Fruit fly (Drosophila melanogaster) whole organism, embryonic: ENCODE data around the gene CG32432.

Source experiments
- CG10979 ChIP-seq: fragments of 200-800 bp; sonication (Bioruptor generic); optimal IDR thresholded peaks from 2 replicates; lab custom pipeline; 2018; ENCODE audit warnings: missing biosample characterization, mild to moderate bottlenecking, missing genetic modification characterization, moderate library complexity
- CG11085 ChIP-seq: fragments of 200-800 bp; sonication (Bioruptor generic); IDR thresholded peaks from 2 replicates; pipeline ENCODE4 v1.3.6; 2022; ENCODE audit warnings: missing biosample characterization, missing genetic modification characterization
- CG11398 ChIP-seq: fragments of 200-800 bp; sonication (Bioruptor generic); optimal IDR thresholded peaks from 2 replicates; lab custom pipeline; 2016; ENCODE audit warnings: missing biosample characterization, missing genetic modification characterization
- CG12769 ChIP-seq: fragments of 200-800 bp; sonication (Bioruptor generic); optimal IDR thresholded peaks from 2 replicates; lab custom pipeline; 2019; ENCODE audit warnings: missing biosample characterization, mild to moderate bottlenecking, missing genetic modification characterization, moderate library complexity
- CG12942 ChIP-seq: fragments of 200-800 bp; sonication (Bioruptor generic); optimal IDR thresholded peaks from 3 replicates; lab custom pipeline; 2016; ENCODE audit warnings: missing biosample characterization, missing genetic modification characterization
- CG13296 ChIP-seq: fragments of 200-800 bp; sonication (Bioruptor generic); optimal IDR thresholded peaks from 3 replicates; lab custom pipeline; 2018; ENCODE audit warnings: missing biosample characterization, mild to moderate bottlenecking, missing genetic modification characterization
- CG13894 ChIP-seq: fragments of 200-800 bp; sonication (Bioruptor generic); optimal IDR thresholded peaks from 3 replicates; lab custom pipeline; 2018; ENCODE audit warnings: missing biosample characterization, mild to moderate bottlenecking, missing genetic modification characterization, moderate library complexity
- CG14860 ChIP-seq: fragments of 200-800 bp; sonication (Bioruptor generic); IDR thresholded peaks from 3 replicates; pipeline ENCODE4 v1.3.6; 2022; ENCODE audit warnings: missing biosample characterization, missing genetic modification characterization; ENCODE audit not compliant: partially characterized antibody
- CG15696 ChIP-seq: fragments of 200-800 bp; sonication (Bioruptor generic); optimal IDR thresholded peaks from 2 replicates; lab custom pipeline; 2019; ENCODE audit warnings: missing biosample characterization, mild to moderate bottlenecking, missing genetic modification characterization, moderate library complexity
- CG17802 ChIP-seq: fragments of 200-800 bp; sonication (Bioruptor generic); optimal IDR thresholded peaks from 2 replicates; lab custom pipeline; 2018; ENCODE audit warnings: missing biosample characterization, mild to moderate bottlenecking, missing genetic modification characterization, moderate library complexity
- CG17829 ChIP-seq: fragments of 200-800 bp; optimal IDR thresholded peaks from 2 replicates; lab custom pipeline; 2019; ENCODE audit warnings: missing biosample characterization, mild to moderate bottlenecking, missing genetic modification characterization, moderate library complexity
- CG1792 ChIP-seq: fragments of 200-800 bp; sonication (Bioruptor generic); optimal IDR thresholded peaks from 2 replicates; lab custom pipeline; 2016; ENCODE audit warnings: missing biosample characterization, missing genetic modification characterization
- CG2120 ChIP-seq: fragments of 200-800 bp; sonication (Bioruptor generic); optimal IDR thresholded peaks from 3 replicates; lab custom pipeline; 2016; ENCODE audit warnings: missing biosample characterization, missing genetic modification characterization
- CG2889 ChIP-seq: fragments of 200-800 bp; sonication (Bioruptor generic); IDR thresholded peaks from 3 replicates; pipeline ENCODE4 v1.3.6; 2022; ENCODE audit warnings: missing biosample characterization, missing genetic modification characterization
- CG30403 ChIP-seq: fragments of 200-800 bp; sonication (Bioruptor generic); optimal IDR thresholded peaks from 3 replicates; lab custom pipeline; 2016; ENCODE audit warnings: missing biosample characterization, missing genetic modification characterization
- CG32767 ChIP-seq: fragments of 200-800 bp; sonication (Bioruptor generic); IDR thresholded peaks from 2 replicates; pipeline ENCODE4 v1.3.6; 2022; ENCODE audit warnings: missing biosample characterization, missing genetic modification characterization
- CG3407 ChIP-seq: fragments of 200-800 bp; sonication (Bioruptor generic); optimal IDR thresholded peaks from 2 replicates; lab custom pipeline; 2018; ENCODE audit warnings: missing biosample characterization, mild to moderate bottlenecking, missing genetic modification characterization
- CG4360 ChIP-seq: fragments of 200-800 bp; sonication (Bioruptor generic); IDR thresholded peaks from 2 replicates; pipeline ENCODE4 v1.3.6; 2022; ENCODE audit warnings: missing biosample characterization, missing genetic modification characterization
- CG4820 ChIP-seq: fragments of 200-800 bp; sonication (Bioruptor generic); optimal IDR thresholded peaks from 3 replicates; lab custom pipeline; 2016; ENCODE audit warnings: missing biosample characterization, missing genetic modification characterization
- CG5245 ChIP-seq: fragments of 200-800 bp; sonication (Bioruptor generic); optimal IDR thresholded peaks from 3 replicates; lab custom pipeline; 2016; ENCODE audit warnings: missing biosample characterization, missing genetic modification characterization
- CG7556 ChIP-seq: fragments of 200-800 bp; sonication (Bioruptor generic); optimal IDR thresholded peaks from 2 replicates; lab custom pipeline; 2017; ENCODE audit warnings: missing biosample characterization, mild to moderate bottlenecking, missing genetic modification characterization
- CG8359 ChIP-seq: fragments of 200-800 bp; sonication (Bioruptor generic); optimal IDR thresholded peaks from 2 replicates; lab custom pipeline; 2017; ENCODE audit warnings: missing biosample characterization, mild to moderate bottlenecking, missing genetic modification characterization, borderline replicate concordance
- CG8388 ChIP-seq: fragments of 200-800 bp; sonication (Bioruptor generic); optimal IDR thresholded peaks from 2 replicates; lab custom pipeline; 2019; ENCODE audit warnings: missing biosample characterization, mild to moderate bottlenecking, missing genetic modification characterization, moderate library complexity
- Dfd ChIP-seq, 2 experiments: fragments of >200 bp; optimal IDR thresholded peaks; 2 replicates each; lab custom pipeline; 2017; ENCODE audit warnings: missing biosample characterization in 2 of 2, missing genetic modification characterization in 2 of 2
- ERR ChIP-seq: fragments of 200-800 bp; sonication (Bioruptor generic); optimal IDR thresholded peaks from 2 replicates; lab custom pipeline; 2016; ENCODE audit warnings: missing biosample characterization, missing genetic modification characterization
- Ets65A ChIP-seq: fragments of 200-800 bp; sonication (Bioruptor generic); peaks from one replicate; lab custom pipeline; 2016; ENCODE audit warnings: missing biosample characterization, missing genetic modification characterization
- Ets97D ChIP-seq: fragments of 200-800 bp; sonication (Bioruptor generic); optimal IDR thresholded peaks from 3 replicates; lab custom pipeline; 2016; ENCODE audit warnings: missing biosample characterization, missing genetic modification characterization
- Fer1 ChIP-seq: fragments of 200-800 bp; sonication (Bioruptor generic); optimal IDR thresholded peaks from 2 replicates; lab custom pipeline; 2017; ENCODE audit warnings: missing biosample characterization, mild to moderate bottlenecking, missing genetic modification characterization
- GATAe ChIP-seq: fragments of 200-800 bp; sonication (Bioruptor generic); conservative IDR thresholded peaks from 2 replicates; pipeline ENCODE4 v1.3.6; 2022; ENCODE audit warnings: missing biosample characterization, missing genetic modification characterization
- HLHmδ ChIP-seq: fragments of 200-800 bp; sonication (Bioruptor generic); optimal IDR thresholded peaks from 2 replicates; lab custom pipeline; 2018; ENCODE audit warnings: missing biosample characterization, mild to moderate bottlenecking, missing genetic modification characterization, moderate library complexity
- HmgZ ChIP-seq: fragments of 200-800 bp; sonication (Bioruptor generic); optimal IDR thresholded peaks from 2 replicates; lab custom pipeline; 2018; ENCODE audit warnings: missing biosample characterization, mild to moderate bottlenecking, missing genetic modification characterization
- Hr3 ChIP-seq: fragments of 200-800 bp; sonication (Bioruptor generic); optimal IDR thresholded peaks from 3 replicates; lab custom pipeline; 2016; ENCODE audit warnings: missing biosample characterization, missing genetic modification characterization
- Hr39 ChIP-seq: fragments of >200 bp; optimal IDR thresholded peaks from 2 replicates; lab custom pipeline; 2017
- Med ChIP-seq: fragments of 200-800 bp; sonication (Bioruptor generic); peaks from one replicate; lab custom pipeline; 2016; ENCODE audit warnings: missing biosample characterization, missing genetic modification characterization, mild to moderate bottlenecking, inconsistent platforms, moderate library complexity
- Sox100B ChIP-seq: fragments of 200-800 bp; sonication (Bioruptor generic); optimal IDR thresholded peaks from 3 replicates; lab custom pipeline; 2018; ENCODE audit warnings: missing biosample characterization, mild to moderate bottlenecking, missing genetic modification characterization
- ac ChIP-seq: fragments of 200-800 bp; sonication (Bioruptor generic); optimal IDR thresholded peaks from 3 replicates; lab custom pipeline; 2017; ENCODE audit warnings: missing biosample characterization, mild to moderate bottlenecking, missing genetic modification characterization
- ara ChIP-seq: fragments of 200-800 bp; sonication (Bioruptor generic); IDR thresholded peaks from 2 replicates; pipeline ENCODE4 v1.3.6; 2022; ENCODE audit warnings: missing biosample characterization, missing genetic modification characterization
- br ChIP-seq: fragments of >200 bp; optimal IDR thresholded peaks from 2 replicates; lab custom pipeline; 2017
- cg ChIP-seq: fragments of 200-800 bp; sonication (Bioruptor generic); optimal IDR thresholded peaks from 3 replicates; lab custom pipeline; 2019; ENCODE audit warnings: missing biosample characterization, mild to moderate bottlenecking, missing genetic modification characterization, moderate library complexity
- fd102C ChIP-seq: fragments of 200-800 bp; sonication (Bioruptor generic); optimal IDR thresholded peaks from 2 replicates; lab custom pipeline; 2018; ENCODE audit warnings: missing biosample characterization, mild to moderate bottlenecking, missing genetic modification characterization, moderate library complexity
- fd96Cb ChIP-seq: fragments of 200-800 bp; sonication (Bioruptor generic); optimal IDR thresholded peaks from 2 replicates; lab custom pipeline; 2018; ENCODE audit warnings: missing biosample characterization, mild to moderate bottlenecking, missing genetic modification characterization, moderate library complexity
- ftz-f1 ChIP-seq: fragments of 200-800 bp; sonication (Bioruptor generic); optimal IDR thresholded peaks from 2 replicates; lab custom pipeline; 2016; ENCODE audit warnings: missing biosample characterization, missing genetic modification characterization
- ken ChIP-seq: fragments of 200-800 bp; sonication (Bioruptor generic); IDR thresholded peaks from 3 replicates; pipeline ENCODE4 v1.3.6; 2022; ENCODE audit warnings: missing biosample characterization, missing genetic modification characterization
- mam ChIP-seq: fragments of 200-800 bp; sonication (Bioruptor generic); optimal IDR thresholded peaks from 3 replicates; lab custom pipeline; 2016; ENCODE audit warnings: missing biosample characterization, missing genetic modification characterization
- onecut ChIP-seq: fragments of 200-800 bp; sonication (Bioruptor generic); IDR thresholded peaks from 2 replicates; pipeline ENCODE4 v1.3.6; 2022; ENCODE audit warnings: missing biosample characterization, missing genetic modification characterization
- row ChIP-seq: fragments of 200-800 bp; sonication (Bioruptor generic); IDR thresholded peaks from 3 replicates; pipeline ENCODE4 v1.3.6; 2022; ENCODE audit warnings: missing biosample characterization, missing genetic modification characterization
- seq ChIP-seq: fragments of 200-800 bp; sonication (Bioruptor generic); IDR thresholded peaks from 2 replicates; pipeline ENCODE4 v1.3.6; 2022; ENCODE audit warnings: missing biosample characterization, missing genetic modification characterization
- sr ChIP-seq: fragments of 200-800 bp; sonication (Bioruptor generic); IDR thresholded peaks from 3 replicates; pipeline ENCODE4 v1.3.6; 2022; ENCODE audit warnings: missing biosample characterization, missing genetic modification characterization
- stwl ChIP-seq: fragments of 200-800 bp; sonication (Bioruptor generic); optimal IDR thresholded peaks from 3 replicates; lab custom pipeline; 2018; ENCODE audit warnings: missing biosample characterization, mild to moderate bottlenecking, missing genetic modification characterization, moderate library complexity
- sug ChIP-seq: fragments of 200-800 bp; optimal IDR thresholded peaks from 2 replicates; lab custom pipeline; 2019; ENCODE audit warnings: missing biosample characterization, mild to moderate bottlenecking, missing genetic modification characterization, moderate library complexity
- tgo ChIP-seq: fragments of 200-800 bp; sonication (Bioruptor generic); IDR thresholded peaks from 3 replicates; pipeline ENCODE4 v1.3.6; 2022; ENCODE audit warnings: missing biosample characterization, missing genetic modification characterization
- trem ChIP-seq: fragments of 200-800 bp; optimal IDR thresholded peaks from 3 replicates; lab custom pipeline; 2019; ENCODE audit warnings: missing biosample characterization, mild to moderate bottlenecking, missing genetic modification characterization, moderate library complexity

The CG32432 gene

dm6 chr3L:20923030-20923591, 38.1 kb upstream of the CG32432 start (continued):
- TF ChIP-seq GATAe (GFP tag; lab: Robert Waterston, UW) (no peak), CG11085 (no peak), ftz-f1 (GFP tag; lab: Kevin White, UChicago) (no peak), Med (GFP tag; lab: Kevin White, UChicago) (peak; percentile 77), CG17829 (tag; lab: Kevin White, UChicago) (peak; percentile 82), ac (GFP tag; lab: Kevin White, UChicago) (peak; percentile 57), CG1792 (GFP tag; lab: Kevin White, UChicago) (no peak), CG14860 (no peak), row (GFP tag; lab: Robert Waterston, UW) (peak; percentile 68), CG15696 (tag; lab: Kevin White, UChicago) (peak; percentile 61), CG5245 (GFP tag; lab: Kevin White, UChicago) (peak; percentile 28), CG2889 (GFP tag; lab: Robert Waterston, UW) (no peak), CG32767 (0 out of 2 replicates have a peak, but pooled peaks have one; percentile 24), HmgZ (tag; lab: Kevin White, UChicago) (no peak), CG12942 (no peak), CG3407 (GFP tag; lab: Kevin White, UChicago) (peak; percentile 42), HLHmδ (GFP tag; lab: Kevin White, UChicago) (no peak), CG8388 (GFP tag; lab: Kevin White, UChicago) (peak; percentile 55), sug (no peak), CG17802 (tag; lab: Kevin White, UChicago) (no peak), Sox100B (peak; percentile 23), stwl (tag; lab: Kevin White, UChicago) (peak; percentile 18), ara (GFP tag; lab: Robert Waterston, UW) (peak; percentile 65; the same call in 1 of the 2 replicates), CG30403 (peak; percentile 15), CG12769 (no peak), cg (no peak), Dfd (GFP tag; optimal IDR thresholded peaks at IDR 0.05; lab: Kevin White, UChicago) (no peak), CG11398 (GFP tag; lab: Kevin White, UChicago) (peak; percentile 18), CG2120 (GFP tag; lab: Kevin White, UChicago) (no peak), CG13894 (no peak), onecut (GFP tag; lab: Robert Waterston, UW) (no peak), fd102C (GFP tag; lab: Kevin White, UChicago) (peak; percentile 53), Ets65A (peak; percentile 60), ERR (GFP tag; lab: Kevin White, UChicago) (no peak), CG7556 (peak; percentile 21), tgo (GFP tag; lab: Robert Waterston, UW) (no peak), trem (tag; lab: Kevin White, UChicago) (peak; percentile 64), CG4820 (peak; percentile 49), br (lab: Kevin White, UChicago) (no peak), CG4360 (GFP tag; lab: Robert Waterston, UW) (no peak), Ets97D (GFP tag; lab: Kevin White, UChicago) (no peak), CG13296 (GFP tag; lab: Kevin White, UChicago) (no peak), mam (no peak), fd96Cb (tag; lab: Kevin White, UChicago) (peak; percentile 64), seq (no peak), ken (GFP tag; lab: Robert Waterston, UW) (no peak), Hr3 (GFP tag; lab: Kevin White, UChicago) (peak; percentile 34), Fer1 (GFP tag; lab: Kevin White, UChicago) (no peak), CG10979 (tag; lab: Kevin White, UChicago) (peak; percentile 73), Hr39 (lab: Kevin White, UChicago) (no peak), sr (GFP tag; lab: Robert Waterston, UW) (no peak), CG8359 (GFP tag; lab: Kevin White, UChicago) (peak; percentile 15)
